Fruit fly (Drosophila melanogaster) whole organism, embryonic: ENCODE data around the gene Shmt.

ENCODE experiments used
- Ada2b ChIP-seq: fragments of 200-800 bp; sonication (Bioruptor generic); IDR thresholded peaks from 2 replicates; pipeline ENCODE4 v1.3.6; 2022; ENCODE audit warnings: missing biosample characterization, missing genetic modification characterization
- CG10979 ChIP-seq: fragments of 200-800 bp; sonication (Bioruptor generic); optimal IDR thresholded peaks from 2 replicates; lab custom pipeline; 2018; ENCODE audit warnings: missing biosample characterization, mild to moderate bottlenecking, missing genetic modification characterization, moderate library complexity
- CG11695 ChIP-seq: fragments of 200-800 bp; sonication (Bioruptor generic); IDR thresholded peaks from 3 replicates; pipeline ENCODE4 v1.3.6; 2022; ENCODE audit warnings: missing biosample characterization, missing genetic modification characterization
- CG14014 ChIP-seq: fragments of 200-800 bp; sonication (Bioruptor generic); IDR thresholded peaks from 2 replicates; pipeline ENCODE4 v1.3.6; 2022; ENCODE audit warnings: missing biosample characterization, missing genetic modification characterization
- CG16779 ChIP-seq: fragments of 200-800 bp; sonication (Bioruptor generic); IDR thresholded peaks from 2 replicates; pipeline ENCODE4 v1.3.6; 2022; ENCODE audit warnings: missing biosample characterization, missing genetic modification characterization
- CG2199 ChIP-seq: fragments of 200-800 bp; sonication (Bioruptor generic); IDR thresholded peaks from 3 replicates; pipeline ENCODE4 v1.3.6; 2022; ENCODE audit warnings: missing biosample characterization, missing genetic modification characterization
- CG32532 ChIP-seq: fragments of 200-800 bp; sonication (Bioruptor generic); IDR thresholded peaks from 2 replicates; pipeline ENCODE4 v1.3.6; 2022; ENCODE audit warnings: missing biosample characterization, missing genetic modification characterization
- CG7745 ChIP-seq: fragments of 200-800 bp; sonication (Bioruptor generic); optimal IDR thresholded peaks from 2 replicates; lab custom pipeline; 2018; ENCODE audit warnings: missing biosample characterization, mild to moderate bottlenecking, missing genetic modification characterization, moderate library complexity
- CG7786 ChIP-seq: fragments of 200-800 bp; sonication (Bioruptor generic); optimal IDR thresholded peaks from 2 replicates; lab custom pipeline; 2016; ENCODE audit warnings: missing biosample characterization, missing genetic modification characterization
- CG7963 ChIP-seq: fragments of 200-800 bp; sonication (Bioruptor generic); IDR thresholded peaks from 3 replicates; pipeline ENCODE4 v1.3.6; 2022; ENCODE audit warnings: missing biosample characterization, missing genetic modification characterization; ENCODE audit not compliant: partially characterized antibody
- CG8290 ChIP-seq, 3 experiments: fragments of 200-800 bp; sonication (Bioruptor generic); optimal IDR thresholded peaks; 2 replicates each; lab custom pipeline; 2016 to 2019; ENCODE audit warnings: missing biosample characterization in 3 of 3, missing genetic modification characterization in 3 of 3, mild to moderate bottlenecking in 2 of 3, moderate library complexity in 1 of 3
- CG9727 ChIP-seq: fragments of 200-800 bp; sonication (Bioruptor generic); optimal IDR thresholded peaks from 3 replicates; lab custom pipeline; 2017; ENCODE audit warnings: missing biosample characterization, mild to moderate bottlenecking, missing genetic modification characterization
- Dip2 ChIP-seq: fragments of 200-800 bp; sonication (Bioruptor generic); IDR thresholded peaks from 2 replicates; pipeline ENCODE4 v1.3.6; 2022; ENCODE audit warnings: missing biosample characterization, missing genetic modification characterization
- Dip3 ChIP-seq: fragments of 200-800 bp; sonication (Bioruptor generic); optimal IDR thresholded peaks from 3 replicates; lab custom pipeline; 2016; ENCODE audit warnings: missing biosample characterization, missing genetic modification characterization
- E2f1 ChIP-seq: fragments of 200-800 bp; sonication (Bioruptor generic); IDR thresholded peaks from 2 replicates; pipeline ENCODE4 v1.3.6; 2022; ENCODE audit warnings: missing biosample characterization, missing genetic modification characterization
- Ets65A ChIP-seq: fragments of 200-800 bp; sonication (Bioruptor generic); peaks from one replicate; lab custom pipeline; 2016; ENCODE audit warnings: missing biosample characterization, missing genetic modification characterization
- HLH3B ChIP-seq: fragments of 200-800 bp; sonication (Bioruptor generic); IDR thresholded peaks from 2 replicates; pipeline ENCODE4 v1.3.6; 2022; ENCODE audit warnings: missing biosample characterization, missing genetic modification characterization
- Hmx ChIP-seq: fragments of 200-800 bp; sonication (Bioruptor generic); optimal IDR thresholded peaks from 2 replicates; lab custom pipeline; 2016; ENCODE audit warnings: missing biosample characterization, missing genetic modification characterization
- Hr51 ChIP-seq, 2 experiments: fragments of 200-800 bp; sonication (Bioruptor generic); optimal IDR thresholded peaks; 2 replicates in 1 of 2; 3 replicates in 1 of 2; lab custom pipeline; 2016 to 2018; ENCODE audit warnings: missing biosample characterization in 2 of 2, missing genetic modification characterization in 2 of 2, mild to moderate bottlenecking in 1 of 2, moderate library complexity in 1 of 2
- Nf-YC ChIP-seq: fragments of 200-800 bp; optimal IDR thresholded peaks from 3 replicates; lab custom pipeline; 2019; ENCODE audit warnings: missing biosample characterization, mild to moderate bottlenecking, missing genetic modification characterization, moderate library complexity
- Optix ChIP-seq: fragments of 200-800 bp; sonication (Bioruptor generic); IDR thresholded peaks from 3 replicates; pipeline ENCODE4 v1.3.6; 2022; ENCODE audit warnings: missing biosample characterization, missing genetic modification characterization
- Ptx1 ChIP-seq: fragments of 200-800 bp; sonication (Bioruptor generic); IDR thresholded peaks from 2 replicates; pipeline ENCODE4 v1.3.6; 2022; ENCODE audit warnings: missing biosample characterization, missing genetic modification characterization
- ase ChIP-seq: fragments of 200-800 bp; sonication (Bioruptor generic); IDR thresholded peaks from 3 replicates; pipeline ENCODE4 v1.3.6; 2022; ENCODE audit warnings: missing biosample characterization, missing genetic modification characterization
- ato ChIP-seq: fragments of 200-800 bp; sonication (Bioruptor generic); IDR thresholded peaks from 2 replicates; pipeline ENCODE4 v1.3.6; 2022; ENCODE audit warnings: missing biosample characterization, missing genetic modification characterization; ENCODE audit not compliant: partially characterized antibody
- chn ChIP-seq: fragments of 200-800 bp; sonication (Bioruptor generic); optimal IDR thresholded peaks from 2 replicates; lab custom pipeline; 2016; ENCODE audit warnings: missing biosample characterization, missing genetic modification characterization
- crol ChIP-seq: fragments of 200-800 bp; sonication (Bioruptor generic); IDR thresholded peaks from 2 replicates; pipeline ENCODE4 v1.3.6; 2022; ENCODE audit warnings: missing biosample characterization, missing genetic modification characterization
- dmrt99B ChIP-seq: fragments of 200-800 bp; sonication (Bioruptor generic); optimal IDR thresholded peaks from 2 replicates; lab custom pipeline; 2018; ENCODE audit warnings: missing biosample characterization, mild to moderate bottlenecking, missing genetic modification characterization, moderate library complexity
- dpn ChIP-seq, 2 experiments: fragments of 200-800 bp; sonication (Bioruptor generic); optimal IDR thresholded peaks; 3 replicates each; lab custom pipeline; 2016; ENCODE audit warnings: missing biosample characterization in 2 of 2, missing genetic modification characterization in 2 of 2
- ems ChIP-seq: fragments of 200-800 bp; sonication (Bioruptor generic); optimal IDR thresholded peaks from 3 replicates; lab custom pipeline; 2016; ENCODE audit warnings: missing biosample characterization, missing genetic modification characterization
- gem ChIP-seq: fragments of 200-800 bp; sonication (Bioruptor generic); optimal IDR thresholded peaks from 2 replicates; lab custom pipeline; 2019; ENCODE audit warnings: missing biosample characterization, mild to moderate bottlenecking, missing genetic modification characterization, moderate library complexity
- jumu ChIP-seq: fragments of 200-800 bp; sonication (Bioruptor generic); optimal IDR thresholded peaks from 3 replicates; lab custom pipeline; 2016; ENCODE audit warnings: missing biosample characterization, missing genetic modification characterization
- lilli ChIP-seq: fragments of 200-800 bp; sonication (Bioruptor generic); optimal IDR thresholded peaks from 3 replicates; lab custom pipeline; 2016; ENCODE audit warnings: missing biosample characterization, missing genetic modification characterization
- lmd ChIP-seq: fragments of 200-800 bp; sonication (Bioruptor generic); IDR thresholded peaks from 2 replicates; pipeline ENCODE4 v1.3.6; 2022; ENCODE audit warnings: missing biosample characterization, missing genetic modification characterization
- mam ChIP-seq: fragments of 200-800 bp; sonication (Bioruptor generic); optimal IDR thresholded peaks from 3 replicates; lab custom pipeline; 2016; ENCODE audit warnings: missing biosample characterization, missing genetic modification characterization
- mld ChIP-seq: fragments of 200-800 bp; sonication (Bioruptor generic); IDR thresholded peaks from 3 replicates; pipeline ENCODE4 v1.3.6; 2022; ENCODE audit warnings: missing biosample characterization, missing genetic modification characterization; ENCODE audit not compliant: partially characterized antibody
- prd ChIP-seq, 3 experiments: fragments of >200 bp in 2 of 3; fragments of 200-800 bp in 1 of 3; sonication (Bioruptor generic) in 1 of 3; optimal IDR thresholded peaks in 2 of 3; IDR thresholded peaks in 1 of 3; 2 replicates in 2 of 3; 3 replicates in 1 of 3; pipeline versions ENCODE4 v1.3.6 to Lab custom; 2017 to 2022; ENCODE audit warnings: missing biosample characterization in 1 of 3, missing genetic modification characterization in 1 of 3
- ro ChIP-seq: fragments of 200-800 bp; sonication (Bioruptor generic); IDR thresholded peaks from 2 replicates; pipeline ENCODE4 v1.3.6; 2022; ENCODE audit warnings: missing biosample characterization, missing genetic modification characterization
- scrt ChIP-seq: fragments of 200-800 bp; sonication (Bioruptor generic); optimal IDR thresholded peaks from 2 replicates; lab custom pipeline; 2018; ENCODE audit warnings: missing biosample characterization, mild to moderate bottlenecking, missing genetic modification characterization, moderate library complexity
- sisA ChIP-seq: fragments of 200-800 bp; sonication (Bioruptor generic); IDR thresholded peaks from 2 replicates; pipeline ENCODE4 v1.3.6; 2022; ENCODE audit warnings: missing biosample characterization, missing genetic modification characterization
- tgo ChIP-seq: fragments of 200-800 bp; sonication (Bioruptor generic); IDR thresholded peaks from 3 replicates; pipeline ENCODE4 v1.3.6; 2022; ENCODE audit warnings: missing biosample characterization, missing genetic modification characterization
- twi ChIP-seq: fragments of 200-800 bp; optimal IDR thresholded peaks from 2 replicates; lab custom pipeline; 2019; ENCODE audit warnings: missing biosample characterization, mild to moderate bottlenecking, missing genetic modification characterization, moderate library complexity
- unpg ChIP-seq: fragments of 200-800 bp; sonication (Bioruptor generic); optimal IDR thresholded peaks from 3 replicates; lab custom pipeline; 2018; ENCODE audit warnings: missing biosample characterization, mild to moderate bottlenecking, missing genetic modification characterization, moderate library complexity
- vnd ChIP-seq: fragments of 200-800 bp; sonication (Bioruptor generic); IDR thresholded peaks from 3 replicates; pipeline ENCODE4 v1.3.6; 2022; ENCODE audit warnings: missing biosample characterization, missing genetic modification characterization; ENCODE audit not compliant: partially characterized antibody

The Shmt gene

dm6 chrX:5923124-5923523, 6.5 kb upstream of the Shmt start (continued):
- TF ChIP-seq CG9727 = peak; percentile 7
- peak; percentile 26; the same call in 1 of the 2 replicates for TF ChIP-seq CG32532
- TF ChIP-seq dpn (GFP tag; optimal IDR thresholded peaks at IDR 0.05; lab: Kevin White, UChicago) = peak; percentile 16 to 28
- TF ChIP-seq ro (GFP tag; lab: Robert Waterston, UW) = no peak
- TF ChIP-seq CG14014 = peak; percentile 45; the same call in 1 of the 2 replicates
- TF ChIP-seq unpg = peak; percentile 35
- no peak for TF ChIP-seq twi (tag; lab: Kevin White, UChicago)
- no peak for TF ChIP-seq CG8290 (GFP tag; optimal IDR thresholded peaks at IDR 0.05; lab: Kevin White, UChicago)
- TF ChIP-seq CG8290 (tag; optimal IDR thresholded peaks at IDR 0.05; lab: Kevin White, UChicago) = peak in 1 of 2 experiments; percentile 29
- no peak for TF ChIP-seq Nf-YC (tag; lab: Kevin White, UChicago)
- TF ChIP-seq gem (tag; lab: Kevin White, UChicago) = peak; percentile 55
- 0 out of 3 replicates have a peak, but pooled peaks have one; percentile 15 for TF ChIP-seq CG11695 (GFP tag; lab: Robert Waterston, UW)
- no peak for TF ChIP-seq CG2199 (GFP tag; lab: Robert Waterston, UW)
- TF ChIP-seq prd (optimal IDR thresholded peaks at IDR 0.05; lab: Kevin White, UChicago) = no peak
- peak; percentile 64; the same call in 2 of the 3 replicates for TF ChIP-seq prd (GFP tag; IDR thresholded peaks at IDR 0.05; lab: Robert Waterston, UW)
- TF ChIP-seq scrt (GFP tag; lab: Kevin White, UChicago) = no peak
- 0 out of 3 replicates have a peak, but pooled peaks have one; percentile 30 for TF ChIP-seq vnd (GFP tag; lab: Robert Waterston, UW)
- peak; percentile 55 for TF ChIP-seq sisA (GFP tag; lab: Robert Waterston, UW)
- 0 out of 2 replicates have a peak, but pooled peaks have one; percentile 9 for TF ChIP-seq E2f1
- peak; percentile 53 for TF ChIP-seq mam (GFP tag; lab: Kevin White, UChicago)
- peak; percentile 10 for TF ChIP-seq jumu (GFP tag; lab: Kevin White, UChicago)
- no peak for TF ChIP-seq chn (GFP tag; lab: Kevin White, UChicago)
- 0 out of 3 replicates have a peak, but pooled peaks have one; percentile 5 for TF ChIP-seq ase (GFP tag; lab: Robert Waterston, UW)
- peak in 1 of 2 experiments; percentile 11 for TF ChIP-seq Hr51 (GFP tag; optimal IDR thresholded peaks at IDR 0.05; lab: Kevin White, UChicago)
- 0 out of 3 replicates have a peak, but pooled peaks have one; percentile 11 for TF ChIP-seq mld
- TF ChIP-seq tgo (GFP tag; lab: Robert Waterston, UW) = peak; percentile 38; the same call in 2 of the 3 replicates
- TF ChIP-seq crol = no peak
- peak; percentile 42; the same call in 1 of the 2 replicates for TF ChIP-seq HLH3B
- TF ChIP-seq CG7963 (GFP tag; lab: Robert Waterston, UW) = 0 out of 3 replicates have a peak, but pooled peaks have one; percentile 30
- no peak for TF ChIP-seq ato (GFP tag; lab: Robert Waterston, UW)
- TF ChIP-seq Hmx (GFP tag; lab: Kevin White, UChicago) = no peak
- peak; percentile 13 for TF ChIP-seq Dip3 (GFP tag; lab: Kevin White, UChicago)
- peak; percentile 42 for TF ChIP-seq lilli (GFP tag; lab: Kevin White, UChicago)
- peak; percentile 42 for TF ChIP-seq Ada2b (GFP tag; lab: Robert Waterston, UW)
- peak; percentile 8 for TF ChIP-seq CG7786
- TF ChIP-seq CG10979 (tag; lab: Kevin White, UChicago) = peak; percentile 10
- peak; percentile 47 for TF ChIP-seq dmrt99B (tag; lab: Kevin White, UChicago)
- no peak for TF ChIP-seq Dip2 (GFP tag; lab: Robert Waterston, UW)
- peak; percentile 53; the same call in 1 of the 2 replicates for TF ChIP-seq Ptx1 (GFP tag; lab: Robert Waterston, UW)
- peak; percentile 14 for TF ChIP-seq ems
- 0 out of 3 replicates have a peak, but pooled peaks have one; percentile 21 for TF ChIP-seq Optix (GFP tag; lab: Robert Waterston, UW)
- TF ChIP-seq Ets65A (GFP tag; lab: Kevin White, UChicago) = no peak
- TF ChIP-seq lmd = peak; percentile 44
- TF ChIP-seq CG16779 (GFP tag; lab: Robert Waterston, UW) = peak; percentile 17; the same call in 1 of the 2 replicates
- TF ChIP-seq CG7745 (tag; lab: Kevin White, UChicago) = no peak
- TF ChIP-seq, all 482 proteins: peak for 86
